Fruit fly (Drosophila melanogaster) whole organism, embryonic: ENCODE measurements around the gene CG43060.
A peak's percentile ranks its signal among the peaks of the same experiment; 100 is the strongest.

Experiments
- B-H1 ChIP-seq: fragments of 200-800 bp; sonication (Bioruptor generic); IDR thresholded peaks from 3 replicates; pipeline ENCODE4 v1.3.6; 2022; ENCODE audit warnings: missing biosample characterization, missing genetic modification characterization
- Bgb ChIP-seq: fragments of 200-800 bp; sonication (Bioruptor generic); IDR thresholded peaks from 2 replicates; pipeline ENCODE4 v1.3.6; 2022; ENCODE audit warnings: missing biosample characterization, missing genetic modification characterization; ENCODE audit not compliant: partially characterized antibody
- CG10979 ChIP-seq: fragments of 200-800 bp; sonication (Bioruptor generic); optimal IDR thresholded peaks from 2 replicates; lab custom pipeline; 2018; ENCODE audit warnings: missing biosample characterization, mild to moderate bottlenecking, missing genetic modification characterization, moderate library complexity
- CG11560 ChIP-seq: fragments of 200-800 bp; sonication (Bioruptor generic); IDR thresholded peaks from 3 replicates; pipeline ENCODE4 v1.3.6; 2022; ENCODE audit warnings: missing biosample characterization, missing genetic modification characterization
- CG12659 ChIP-seq: fragments of 200-800 bp; sonication (Bioruptor generic); optimal IDR thresholded peaks from 3 replicates; lab custom pipeline; 2017; ENCODE audit warnings: mild to moderate bottlenecking, missing biosample characterization, missing genetic modification reagents, missing genetic modification characterization
- CG12769 ChIP-seq: fragments of 200-800 bp; sonication (Bioruptor generic); optimal IDR thresholded peaks from 2 replicates; lab custom pipeline; 2019; ENCODE audit warnings: missing biosample characterization, mild to moderate bottlenecking, missing genetic modification characterization, moderate library complexity
- CG13624 ChIP-seq: fragments of 200-800 bp; sonication (Bioruptor generic); optimal IDR thresholded peaks from 2 replicates; lab custom pipeline; 2016; ENCODE audit warnings: missing biosample characterization, missing genetic modification characterization
- CG13894 ChIP-seq: fragments of 200-800 bp; sonication (Bioruptor generic); optimal IDR thresholded peaks from 3 replicates; lab custom pipeline; 2018; ENCODE audit warnings: missing biosample characterization, mild to moderate bottlenecking, missing genetic modification characterization, moderate library complexity
- CG14014 ChIP-seq: fragments of 200-800 bp; sonication (Bioruptor generic); IDR thresholded peaks from 2 replicates; pipeline ENCODE4 v1.3.6; 2022; ENCODE audit warnings: missing biosample characterization, missing genetic modification characterization
- CG15073 ChIP-seq: fragments of 200-800 bp; sonication (Bioruptor generic); optimal IDR thresholded peaks from 2 replicates; lab custom pipeline; 2016; ENCODE audit warnings: missing biosample characterization, missing genetic modification characterization
- CG15479 ChIP-seq: fragments of 200-800 bp; sonication (Bioruptor generic); optimal IDR thresholded peaks from 3 replicates; lab custom pipeline; 2019; ENCODE audit warnings: missing biosample characterization, mild to moderate bottlenecking, missing genetic modification characterization, moderate library complexity
- CG16813 ChIP-seq: fragments of 200-800 bp; sonication (Bioruptor generic); IDR thresholded peaks from 3 replicates; pipeline ENCODE4 v1.3.6; 2022; ENCODE audit warnings: missing biosample characterization, missing genetic modification characterization; ENCODE audit not compliant: partially characterized antibody
- CG17328 ChIP-seq: fragments of 200-800 bp; sonication (Bioruptor generic); IDR thresholded peaks from 2 replicates; pipeline ENCODE4 v1.3.6; 2022; ENCODE audit warnings: missing biosample characterization, missing genetic modification characterization
- CG17568 ChIP-seq: fragments of 200-800 bp; sonication (Bioruptor generic); optimal IDR thresholded peaks from 2 replicates; lab custom pipeline; 2018; ENCODE audit warnings: missing biosample characterization, mild to moderate bottlenecking, missing genetic modification characterization, moderate library complexity
- CG18262 ChIP-seq: fragments of 200-800 bp; optimal IDR thresholded peaks from 3 replicates; lab custom pipeline; 2019; ENCODE audit warnings: missing biosample characterization, mild to moderate bottlenecking, missing genetic modification characterization, moderate library complexity
- CG2889 ChIP-seq: fragments of 200-800 bp; sonication (Bioruptor generic); IDR thresholded peaks from 3 replicates; pipeline ENCODE4 v1.3.6; 2022; ENCODE audit warnings: missing biosample characterization, missing genetic modification characterization
- CG30020 ChIP-seq: fragments of 200-800 bp; optimal IDR thresholded peaks from 2 replicates; lab custom pipeline; 2019; ENCODE audit warnings: missing biosample characterization, mild to moderate bottlenecking, missing genetic modification characterization, moderate library complexity
- CG3838 ChIP-seq: fragments of 200-800 bp; sonication (Bioruptor generic); optimal IDR thresholded peaks from 3 replicates; lab custom pipeline; 2016; ENCODE audit warnings: missing biosample characterization, missing genetic modification characterization
- CG4328 ChIP-seq: fragments of 200-800 bp; sonication (Bioruptor generic); optimal IDR thresholded peaks from 3 replicates; lab custom pipeline; 2017; ENCODE audit warnings: missing biosample characterization, missing genetic modification reagents, missing genetic modification characterization
- CG6813 ChIP-seq: fragments of 200-800 bp; sonication (Bioruptor generic); optimal IDR thresholded peaks from 2 replicates; lab custom pipeline; 2017; ENCODE audit warnings: missing biosample characterization, missing genetic modification characterization, mild to moderate bottlenecking, moderate library complexity, missing genetic modification reagents
- CG6854 ChIP-seq: fragments of 200-800 bp; sonication (Bioruptor generic); optimal IDR thresholded peaks from 3 replicates; lab custom pipeline; 2017; ENCODE audit warnings: missing biosample characterization, mild to moderate bottlenecking, missing genetic modification characterization
- CG7556 ChIP-seq: fragments of 200-800 bp; sonication (Bioruptor generic); optimal IDR thresholded peaks from 2 replicates; lab custom pipeline; 2017; ENCODE audit warnings: missing biosample characterization, mild to moderate bottlenecking, missing genetic modification characterization
- Camta ChIP-seq: fragments of 200-800 bp; sonication (Bioruptor generic); optimal IDR thresholded peaks from 2 replicates; lab custom pipeline; 2016; ENCODE audit warnings: missing biosample characterization, missing genetic modification characterization
- Deaf1 ChIP-seq: fragments of 200-800 bp; optimal IDR thresholded peaks from 3 replicates; lab custom pipeline; 2019; ENCODE audit warnings: missing biosample characterization, mild to moderate bottlenecking, missing genetic modification characterization, moderate library complexity
- Dll ChIP-seq: fragments of 200-800 bp; sonication (Bioruptor generic); IDR thresholded peaks from 4 replicates; pipeline ENCODE4 v1.3.6; 2022; ENCODE audit warnings: missing biosample characterization, missing genetic modification characterization; ENCODE audit not compliant: partially characterized antibody
- Doc2 ChIP-seq: fragments of 200-800 bp; sonication (Bioruptor generic); IDR thresholded peaks from 2 replicates; pipeline ENCODE4 v1.3.6; 2022; ENCODE audit warnings: missing biosample characterization, missing genetic modification characterization
- Ets65A ChIP-seq: fragments of 200-800 bp; sonication (Bioruptor generic); peaks from one replicate; lab custom pipeline; 2016; ENCODE audit warnings: missing biosample characterization, missing genetic modification characterization
- GATAe ChIP-seq: fragments of 200-800 bp; sonication (Bioruptor generic); conservative IDR thresholded peaks from 2 replicates; pipeline ENCODE4 v1.3.6; 2022; ENCODE audit warnings: missing biosample characterization, missing genetic modification characterization
- Hr51 ChIP-seq, 2 experiments: fragments of 200-800 bp; sonication (Bioruptor generic); optimal IDR thresholded peaks; 2 replicates in 1 of 2; 3 replicates in 1 of 2; lab custom pipeline; 2016 to 2018; ENCODE audit warnings: missing biosample characterization in 2 of 2, missing genetic modification characterization in 2 of 2, mild to moderate bottlenecking in 1 of 2, moderate library complexity in 1 of 2
- Lpt ChIP-seq: fragments of >200 bp; optimal IDR thresholded peaks from 2 replicates; lab custom pipeline; 2018; ENCODE audit warnings: missing biosample characterization, missing genetic modification characterization
- Mrtf ChIP-seq: fragments of 200-800 bp; sonication (Bioruptor generic); IDR thresholded peaks from 3 replicates; pipeline ENCODE4 v1.3.6; 2022; ENCODE audit warnings: missing biosample characterization, missing genetic modification characterization
- NC2β ChIP-seq: fragments of 200-800 bp; sonication (Bioruptor generic); optimal IDR thresholded peaks from 2 replicates; lab custom pipeline; 2016; ENCODE audit warnings: missing biosample characterization, missing genetic modification characterization
- Rx ChIP-seq: fragments of 200-800 bp; sonication (Bioruptor generic); IDR thresholded peaks from 2 replicates; pipeline ENCODE4 v1.3.6; 2022; ENCODE audit warnings: missing biosample characterization, missing genetic modification characterization
- Vsx1 ChIP-seq: fragments of 200-800 bp; sonication (Bioruptor generic); optimal IDR thresholded peaks from 2 replicates; lab custom pipeline; 2017; ENCODE audit warnings: missing biosample characterization, mild to moderate bottlenecking, missing genetic modification characterization, missing genetic modification reagents
- caup ChIP-seq: fragments of 200-800 bp; sonication (Bioruptor generic); optimal IDR thresholded peaks from 3 replicates; lab custom pipeline; 2017; ENCODE audit warnings: missing biosample characterization, mild to moderate bottlenecking, missing genetic modification characterization, moderate library complexity; ENCODE audit not compliant: severe bottlenecking
- dati ChIP-seq: fragments of 200-800 bp; sonication (Bioruptor generic); IDR thresholded peaks from 2 replicates; pipeline ENCODE4 v1.3.6; 2022; ENCODE audit warnings: missing biosample characterization, missing genetic modification characterization
- dimm ChIP-seq: fragments of 200-800 bp; sonication (Bioruptor generic); IDR thresholded peaks from 2 replicates; pipeline ENCODE4 v1.3.6; 2022; ENCODE audit warnings: missing biosample characterization, missing genetic modification characterization
- disco-r ChIP-seq: fragments of 200-800 bp; sonication (Bioruptor generic); optimal IDR thresholded peaks from 2 replicates; lab custom pipeline; 2016; ENCODE audit warnings: missing biosample characterization, missing genetic modification characterization
- dmrt99B ChIP-seq: fragments of 200-800 bp; sonication (Bioruptor generic); optimal IDR thresholded peaks from 2 replicates; lab custom pipeline; 2018; ENCODE audit warnings: missing biosample characterization, mild to moderate bottlenecking, missing genetic modification characterization, moderate library complexity
- dysf ChIP-seq: fragments of 200-800 bp; sonication (Bioruptor generic); IDR thresholded peaks from 3 replicates; pipeline ENCODE4 v1.3.6; 2022; ENCODE audit warnings: missing biosample characterization, missing genetic modification characterization
- fd102C ChIP-seq: fragments of 200-800 bp; sonication (Bioruptor generic); optimal IDR thresholded peaks from 2 replicates; lab custom pipeline; 2018; ENCODE audit warnings: missing biosample characterization, mild to moderate bottlenecking, missing genetic modification characterization, moderate library complexity
- ham ChIP-seq: fragments of 200-800 bp; sonication (Bioruptor generic); IDR thresholded peaks from 2 replicates; pipeline ENCODE4 v1.3.6; 2022; ENCODE audit warnings: missing biosample characterization, missing genetic modification characterization
- hth ChIP-seq: fragments of >200 bp; optimal IDR thresholded peaks from 2 replicates; lab custom pipeline; 2017; ENCODE audit warnings: inconsistent platforms
- jumu ChIP-seq: fragments of 200-800 bp; sonication (Bioruptor generic); optimal IDR thresholded peaks from 3 replicates; lab custom pipeline; 2016; ENCODE audit warnings: missing biosample characterization, missing genetic modification characterization
- maf-S ChIP-seq: fragments of 200-800 bp; sonication (Bioruptor generic); optimal IDR thresholded peaks from 2 replicates; lab custom pipeline; 2016; ENCODE audit warnings: missing biosample characterization, missing genetic modification characterization
- scrt ChIP-seq: fragments of 200-800 bp; sonication (Bioruptor generic); optimal IDR thresholded peaks from 2 replicates; lab custom pipeline; 2018; ENCODE audit warnings: missing biosample characterization, mild to moderate bottlenecking, missing genetic modification characterization, moderate library complexity
- sd ChIP-seq: fragments of 200-800 bp; sonication (Bioruptor generic); optimal IDR thresholded peaks from 3 replicates; lab custom pipeline; 2018; ENCODE audit warnings: missing biosample characterization, mild to moderate bottlenecking, missing genetic modification characterization, moderate library complexity
- sr ChIP-seq: fragments of 200-800 bp; sonication (Bioruptor generic); IDR thresholded peaks from 3 replicates; pipeline ENCODE4 v1.3.6; 2022; ENCODE audit warnings: missing biosample characterization, missing genetic modification characterization
- tap ChIP-seq: fragments of 200-800 bp; optimal IDR thresholded peaks from 3 replicates; lab custom pipeline; 2019; ENCODE audit warnings: missing biosample characterization, mild to moderate bottlenecking, missing genetic modification characterization, moderate library complexity
- trh ChIP-seq: fragments of 200-800 bp; sonication (Bioruptor generic); optimal IDR thresholded peaks from 2 replicates; lab custom pipeline; 2016; ENCODE audit warnings: missing biosample characterization, missing genetic modification characterization
- wdn ChIP-seq: fragments of 200-800 bp; sonication (Bioruptor generic); IDR thresholded peaks from 2 replicates; pipeline ENCODE4 v1.3.6; 2022; ENCODE audit warnings: missing biosample characterization, missing genetic modification characterization
- yki ChIP-seq: fragments of >200 bp; optimal IDR thresholded peaks from 3 replicates; lab custom pipeline; 2018

The CG43060 gene

dm6 chr3R:8032923-8033478 is 8.0 kb upstream of the CG43060 start, which contains the start of the genes CG11035 and unc-45 (continued):
- TF ChIP-seq CG12659 (GFP tag; lab: Kevin White, UChicago) (peak; percentile 63), caup (GFP tag; lab: Kevin White, UChicago) (no peak), CG30020 (tag; lab: Kevin White, UChicago) (peak; percentile 33), CG13894 (tag; lab: Kevin White, UChicago) (no peak), disco-r (GFP tag; lab: Kevin White, UChicago) (no peak), CG7556 (GFP tag; lab: Kevin White, UChicago) (peak; percentile 7), fd102C (no peak), dysf (GFP tag; lab: Robert Waterston, UW) (no peak), CG15479 (no peak), ham (GFP tag; lab: Robert Waterston, UW) (no peak), B-H1 (no peak), CG10979 (tag; lab: Kevin White, UChicago) (no peak), NC2β (GFP tag; lab: Kevin White, UChicago) (peak; percentile 11), Vsx1 (GFP tag; lab: Kevin White, UChicago) (peak; percentile 47), sr (GFP tag; lab: Robert Waterston, UW) (no peak), CG6813 (GFP tag; lab: Kevin White, UChicago) (no peak), hth (lab: Kevin White, UChicago) (no peak), CG18262 (tag; lab: Kevin White, UChicago) (peak; percentile 62), Doc2 (GFP tag; lab: Robert Waterston, UW) (no peak), CG17568 (GFP tag; lab: Kevin White, UChicago) (no peak), tap (tag; lab: Kevin White, UChicago) (no peak), Dll (GFP tag; lab: Robert Waterston, UW) (peak; percentile 82), Lpt (GFP tag; lab: Kevin White, UChicago) (no peak), CG14014 (no peak), Camta (GFP tag; lab: Kevin White, UChicago) (peak; percentile 72), GATAe (GFP tag; lab: Robert Waterston, UW) (no peak), scrt (peak; percentile 90), CG13624 (peak; percentile 36), wdn (GFP tag; lab: Robert Waterston, UW) (no peak), yki (lab: Kevin White, UChicago) (no peak), trh (GFP tag; lab: Kevin White, UChicago) (no peak), CG12769 (tag; lab: Kevin White, UChicago) (no peak), Deaf1 (tag; lab: Kevin White, UChicago) (no peak), Hr51 (GFP tag; optimal IDR thresholded peaks at IDR 0.05; lab: Kevin White, UChicago) (peak in 1 of 2 experiments; percentile 19), dmrt99B (tag; lab: Kevin White, UChicago) (no peak), dimm (GFP tag; lab: Robert Waterston, UW) (no peak), Rx (GFP tag; lab: Robert Waterston, UW) (no peak), maf-S (GFP tag; lab: Kevin White, UChicago) (no peak), dati (no peak), CG4328 (GFP tag; lab: Kevin White, UChicago) (peak; percentile 54), CG3838 (peak; percentile 41), jumu (no peak), CG2889 (GFP tag; lab: Robert Waterston, UW) (no peak), CG6854 (GFP tag; lab: Kevin White, UChicago) (no peak), Mrtf (GFP tag; lab: Robert Waterston, UW) (no peak), CG11560 (tag; lab: Robert Waterston, UW) (no peak), Ets65A (GFP tag; lab: Kevin White, UChicago) (peak; percentile 45), sd (tag; lab: Kevin White, UChicago) (no peak), Bgb (GFP tag; lab: Robert Waterston, UW) (peak; percentile 68), CG16813 (GFP tag; lab: Robert Waterston, UW) (peak; percentile 76), CG17328 (GFP tag; lab: Robert Waterston, UW) (no peak), CG15073 (GFP tag; lab: Kevin White, UChicago) (no peak)
